Fruit fly (Drosophila melanogaster): ENCODE measurements around the gene indra.

The indra gene

DNA sequence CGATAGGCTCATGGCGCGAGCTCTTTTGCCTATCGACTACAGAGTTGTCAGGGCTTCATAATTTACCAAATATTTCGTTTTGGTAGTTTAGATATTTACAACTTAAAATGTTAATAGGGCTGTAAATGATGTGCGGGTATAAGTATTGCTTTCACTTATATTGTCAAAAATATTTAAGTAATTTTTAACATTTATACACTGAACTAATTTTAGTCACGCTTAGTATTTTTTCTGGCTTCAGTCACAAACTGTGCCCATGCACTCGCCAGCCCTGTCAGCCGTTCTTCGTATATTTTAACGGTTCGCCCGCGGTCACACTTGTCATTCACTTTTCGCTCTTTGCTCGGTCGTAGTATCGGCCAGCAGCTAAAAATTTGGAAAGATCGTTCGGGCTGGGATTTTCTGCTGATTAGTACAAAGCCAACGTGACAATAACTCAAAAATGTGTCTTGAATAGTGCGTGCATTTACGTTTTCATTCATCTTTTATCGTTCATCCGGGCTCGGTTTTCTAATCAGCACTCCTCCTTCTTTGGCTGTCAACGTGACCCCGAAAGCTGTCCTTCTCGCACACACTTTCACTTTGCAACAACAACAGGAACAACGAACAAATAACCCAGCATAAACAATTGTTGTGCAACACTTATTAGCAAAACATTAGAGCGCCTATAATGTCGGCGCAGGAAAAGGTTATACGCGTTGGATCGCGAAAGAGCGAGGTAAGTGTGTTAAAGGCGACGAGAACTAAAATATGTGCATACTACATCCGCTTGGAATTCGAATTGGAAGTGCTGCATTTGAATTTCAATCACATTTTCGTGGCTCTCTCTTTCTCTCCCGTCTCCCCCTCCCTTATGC, 7.4 kb downstream of the indra start, which contains the start of the genes Hmbs and CG2211 (continued):
- TF ChIP-seq CG18764 (GFP tag; optimal IDR thresholded peaks at IDR 0.05) (peak; percentile 80), CG34224 (GFP tag; IDR thresholded peaks at IDR 0.05; ENCODE audit: partially characterized antibody) (no peak), onecut (GFP tag; IDR thresholded peaks at IDR 0.05) (peak; percentile 72), CG11723 (GFP tag; optimal IDR thresholded peaks at IDR 0.05) (peak; percentile 68), CG4820 (GFP tag; optimal IDR thresholded peaks at IDR 0.05) (peak; percentile 87), scrt (GFP tag; optimal IDR thresholded peaks at IDR 0.05) (peak; percentile 72), Hr39 (optimal IDR thresholded peaks at IDR 0.05) (no peak), CG5245 (GFP tag; optimal IDR thresholded peaks at IDR 0.05) (peak; percentile 83), NFAT (GFP tag; IDR thresholded peaks at IDR 0.05) (peak; percentile 76), NC2β (GFP tag; optimal IDR thresholded peaks at IDR 0.05) (peak; percentile 90), danr (GFP tag; IDR thresholded peaks at IDR 0.05) (peak; percentile 68), CG16863 (GFP tag; optimal IDR thresholded peaks at IDR 0.05) (peak; percentile 88), tll (GFP tag; optimal IDR thresholded peaks at IDR 0.05) (peak in 1 of 2 experiments; percentile 55), ac (GFP tag; optimal IDR thresholded peaks at IDR 0.05) (no peak), en (GFP tag; optimal IDR thresholded peaks at IDR 0.05) (peak; percentile 3), br (optimal IDR thresholded peaks at IDR 0.05) (no peak), eyg (GFP tag; optimal IDR thresholded peaks at IDR 0.05) (peak; percentile 75), CG3995 (GFP tag; optimal IDR thresholded peaks at IDR 0.05) (peak; percentile 97), Abd-B (GFP tag; optimal IDR thresholded peaks at IDR 0.05) (peak; percentile 82), tin (GFP tag; optimal IDR thresholded peaks at IDR 0.05) (peak; percentile 92), mam (GFP tag; optimal IDR thresholded peaks at IDR 0.05) (peak; percentile 91), CG2129 (GFP tag; IDR thresholded peaks at IDR 0.05; ENCODE audit: partially characterized antibody) (no peak), Drgx (GFP tag; IDR thresholded peaks at IDR 0.05) (peak; percentile 79), z (GFP tag; IDR thresholded peaks at IDR 0.05) (no peak), HmgZ (tag; optimal IDR thresholded peaks at IDR 0.05) (peak; percentile 96), Hey (tag; optimal IDR thresholded peaks at IDR 0.05) (peak; percentile 40), grau (tag; optimal IDR thresholded peaks at IDR 0.05) (peak; percentile 86), CrebB (tag; optimal IDR thresholded peaks at IDR 0.05) (peak; percentile 75), odd (GFP tag; optimal IDR thresholded peaks at IDR 0.05) (peak; percentile 37), CG3838 (GFP tag; optimal IDR thresholded peaks at IDR 0.05) (peak; percentile 78), sima (GFP tag; optimal IDR thresholded peaks at IDR 0.05) (peak; percentile 55), stwl (tag; optimal IDR thresholded peaks at IDR 0.05) (peak; percentile 92), schlank (tag; optimal IDR thresholded peaks at IDR 0.05) (peak; percentile 33), phol (tag; optimal IDR thresholded peaks at IDR 0.05) (peak; percentile 95), Dip3 (GFP tag; optimal IDR thresholded peaks at IDR 0.05) (peak; percentile 86), CG15269 (tag; optimal IDR thresholded peaks at IDR 0.05) (peak; percentile 86), CG11695 (GFP tag; IDR thresholded peaks at IDR 0.05) (peak; percentile 76), repo (GFP tag; optimal IDR thresholded peaks at IDR 0.05) (peak; percentile 74), crp (GFP tag; optimal IDR thresholded peaks at IDR 0.05) (peak; percentile 69 to 94), Hr51 (GFP tag; optimal IDR thresholded peaks at IDR 0.05) (peak; percentile 85 to 89), her (GFP tag; optimal IDR thresholded peaks at IDR 0.05) (peak; percentile 4), CG12104 (GFP tag; optimal IDR thresholded peaks at IDR 0.05) (peak; percentile 78), CG17802 (tag; optimal IDR thresholded peaks at IDR 0.05) (peak; percentile 70), Dip2 (GFP tag; IDR thresholded peaks at IDR 0.05) (no peak), CG30431 (GFP tag; optimal IDR thresholded peaks at IDR 0.05) (peak; percentile 61), CG17612 (GFP tag; IDR thresholded peaks at IDR 0.05) (peak; percentile 59; the same call in 1 of the 2 replicates), MESR4 (GFP tag; optimal IDR thresholded peaks at IDR 0.05) (peak; percentile 77), sob (GFP tag; IDR thresholded peaks at IDR 0.05) (peak; percentile 90), Gsc (GFP tag; IDR thresholded peaks at IDR 0.05) (no peak)

All from whole organism, embryonic.